Fruit fly (Drosophila melanogaster) whole organism, adult: ENCODE data around the gene dj-1beta.
A peak's percentile ranks its signal among the peaks of the same experiment; 100 is the strongest.

ENCODE experiments used
- CG11617 ChIP-seq: fragments of 200-800 bp; sonication (Bioruptor generic); optimal IDR thresholded peaks from 2 replicates; lab custom pipeline; 2017; ENCODE audit warnings: mild to moderate bottlenecking, missing biosample characterization, missing genetic modification reagents, missing genetic modification characterization
- CG12768 ChIP-seq: fragments of 200-800 bp; sonication (Bioruptor generic); optimal IDR thresholded peaks from 2 replicates; lab custom pipeline; 2017; ENCODE audit warnings: missing biosample characterization, missing genetic modification characterization, mild to moderate bottlenecking, moderate library complexity, missing genetic modification reagents
- CG14711 ChIP-seq: fragments of 200-800 bp; sonication (Bioruptor generic); optimal IDR thresholded peaks from 2 replicates; lab custom pipeline; 2018; ENCODE audit warnings: missing biosample characterization, mild to moderate bottlenecking, missing genetic modification characterization, moderate library complexity
- CG1620 ChIP-seq: fragments of 200-800 bp; sonication (Bioruptor generic); optimal IDR thresholded peaks from 2 replicates; lab custom pipeline; 2016; ENCODE audit warnings: missing biosample characterization, missing genetic modification characterization
- CG33017 ChIP-seq: fragments of 200-800 bp; sonication (Bioruptor generic); optimal IDR thresholded peaks from 2 replicates; lab custom pipeline; 2018; ENCODE audit warnings: missing biosample characterization, mild to moderate bottlenecking, missing genetic modification characterization, moderate library complexity
- CG5204 ChIP-seq: fragments of 200-800 bp; sonication (Bioruptor generic); optimal IDR thresholded peaks from 2 replicates; lab custom pipeline; 2016; ENCODE audit warnings: missing biosample characterization, missing genetic modification characterization
- CG7045 ChIP-seq: fragments of 200-800 bp; sonication (Bioruptor generic); optimal IDR thresholded peaks from 2 replicates; lab custom pipeline; 2017; ENCODE audit warnings: missing biosample characterization, mild to moderate bottlenecking, missing genetic modification characterization
- CG7101 ChIP-seq: fragments of 200-800 bp; sonication (Bioruptor generic); optimal IDR thresholded peaks from 2 replicates; lab custom pipeline; 2018; ENCODE audit warnings: missing biosample characterization, mild to moderate bottlenecking, missing genetic modification characterization, moderate library complexity
- Clk ChIP-seq: fragments of 200-800 bp; sonication (Bioruptor generic); optimal IDR thresholded peaks from 2 replicates; lab custom pipeline; 2017; ENCODE audit warnings: missing biosample characterization, missing genetic modification characterization
- Crg-1 ChIP-seq: fragments of 200-800 bp; sonication (Bioruptor generic); optimal IDR thresholded peaks from 2 replicates; lab custom pipeline; 2016; ENCODE audit warnings: missing biosample characterization, missing genetic modification characterization
- Hr96 ChIP-seq: fragments of 200-800 bp; sonication (Bioruptor generic); optimal IDR thresholded peaks from 2 replicates; lab custom pipeline; 2016; ENCODE audit warnings: missing biosample characterization, missing genetic modification characterization
- Mnt ChIP-seq: fragments of 200-800 bp; sonication (Bioruptor generic); optimal IDR thresholded peaks from 2 replicates; lab custom pipeline; 2016; ENCODE audit warnings: missing biosample characterization, mild to moderate bottlenecking, missing genetic modification characterization
- bab1 ChIP-seq: fragments of 200-800 bp; sonication (Bioruptor generic); optimal IDR thresholded peaks from 3 replicates; lab custom pipeline; 2019; ENCODE audit warnings: missing biosample characterization, mild to moderate bottlenecking, missing genetic modification characterization, moderate library complexity
- cic ChIP-seq: fragments of 200-800 bp; sonication (Bioruptor generic); optimal IDR thresholded peaks from 2 replicates; lab custom pipeline; 2017; ENCODE audit warnings: missing biosample characterization, mild to moderate bottlenecking, missing genetic modification characterization, moderate library complexity
- cnc ChIP-seq, 2 experiments: fragments of >200 bp; optimal IDR thresholded peaks; 2 replicates each; lab custom pipeline; 2017
- kay ChIP-seq: fragments of 200-800 bp; sonication (Bioruptor generic); peaks from one replicate; lab custom pipeline; 2016; ENCODE audit warnings: missing biosample characterization, missing genetic modification characterization, borderline replicate concordance
- ovo ChIP-seq: fragments of 200-800 bp; sonication (Bioruptor generic); optimal IDR thresholded peaks from 2 replicates; lab custom pipeline; 2016; ENCODE audit warnings: missing biosample characterization, missing genetic modification characterization
- pad ChIP-seq: fragments of 200-800 bp; sonication (Bioruptor generic); optimal IDR thresholded peaks from 3 replicates; lab custom pipeline; 2017; ENCODE audit warnings: missing biosample characterization, missing genetic modification characterization, mild to moderate bottlenecking, moderate library complexity, missing genetic modification reagents
- tj ChIP-seq: fragments of 200-800 bp; sonication (Bioruptor generic); optimal IDR thresholded peaks from 3 replicates; lab custom pipeline; 2017; ENCODE audit warnings: missing biosample characterization, mild to moderate bottlenecking, missing genetic modification characterization, moderate library complexity
- toe ChIP-seq: fragments of 200-800 bp; sonication (Bioruptor generic); optimal IDR thresholded peaks from 2 replicates; lab custom pipeline; 2016; ENCODE audit warnings: missing biosample characterization, missing genetic modification characterization

Gene dj-1beta

DNA sequence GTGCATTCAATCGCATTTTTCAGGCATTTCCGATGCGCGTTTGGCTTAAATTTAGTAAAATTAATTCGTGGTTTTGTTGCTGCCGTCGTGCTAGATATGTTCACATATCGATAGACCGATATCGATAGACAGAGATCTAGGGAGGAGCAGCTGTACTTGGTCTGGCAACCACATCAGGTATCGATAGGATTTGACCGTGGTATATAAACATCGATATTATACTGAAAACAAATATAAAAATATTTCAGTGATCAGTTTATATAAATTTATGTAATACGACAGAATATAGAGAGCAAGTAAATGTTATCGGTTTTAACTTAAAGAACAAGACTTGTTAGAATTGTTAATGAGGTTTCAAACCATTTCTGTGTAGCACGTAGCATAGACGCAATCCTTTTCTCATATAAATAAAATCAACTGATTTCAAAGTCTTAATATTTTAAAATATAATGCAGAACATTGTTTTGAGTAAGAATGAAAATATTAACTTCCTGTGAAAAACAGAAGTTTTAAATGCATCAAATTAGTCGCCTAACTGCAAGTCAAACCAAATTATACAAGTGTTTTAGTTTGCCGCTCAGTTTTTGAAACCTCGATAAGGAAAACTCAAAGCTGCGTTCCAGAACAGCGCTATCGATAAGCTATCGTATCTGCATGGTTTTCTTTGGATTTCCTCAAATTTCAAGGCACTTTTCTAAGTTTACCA, at the start of gene dj-1beta, which contains the start of gene wts:
dj-1beta (plus strand) TSS at position 628 of the 706 bp plus-strand sequence.
wts (minus strand) TSS at position 130 of the 706 bp plus-strand sequence.
- no peak for TF ChIP-seq pad (GFP tag; lab: Kevin White, UChicago)
- TF ChIP-seq Hr96 (GFP tag; lab: Kevin White, UChicago) = peak; percentile 14
- TF ChIP-seq CG1620 (GFP tag; lab: Kevin White, UChicago) = peak; percentile 16
- TF ChIP-seq kay (GFP tag; lab: Kevin White, UChicago) = peak; percentile 64
- TF ChIP-seq CG7101 = peak; percentile 6
- TF ChIP-seq Mnt = no peak
- TF ChIP-seq toe = peak; percentile 11

DNA sequence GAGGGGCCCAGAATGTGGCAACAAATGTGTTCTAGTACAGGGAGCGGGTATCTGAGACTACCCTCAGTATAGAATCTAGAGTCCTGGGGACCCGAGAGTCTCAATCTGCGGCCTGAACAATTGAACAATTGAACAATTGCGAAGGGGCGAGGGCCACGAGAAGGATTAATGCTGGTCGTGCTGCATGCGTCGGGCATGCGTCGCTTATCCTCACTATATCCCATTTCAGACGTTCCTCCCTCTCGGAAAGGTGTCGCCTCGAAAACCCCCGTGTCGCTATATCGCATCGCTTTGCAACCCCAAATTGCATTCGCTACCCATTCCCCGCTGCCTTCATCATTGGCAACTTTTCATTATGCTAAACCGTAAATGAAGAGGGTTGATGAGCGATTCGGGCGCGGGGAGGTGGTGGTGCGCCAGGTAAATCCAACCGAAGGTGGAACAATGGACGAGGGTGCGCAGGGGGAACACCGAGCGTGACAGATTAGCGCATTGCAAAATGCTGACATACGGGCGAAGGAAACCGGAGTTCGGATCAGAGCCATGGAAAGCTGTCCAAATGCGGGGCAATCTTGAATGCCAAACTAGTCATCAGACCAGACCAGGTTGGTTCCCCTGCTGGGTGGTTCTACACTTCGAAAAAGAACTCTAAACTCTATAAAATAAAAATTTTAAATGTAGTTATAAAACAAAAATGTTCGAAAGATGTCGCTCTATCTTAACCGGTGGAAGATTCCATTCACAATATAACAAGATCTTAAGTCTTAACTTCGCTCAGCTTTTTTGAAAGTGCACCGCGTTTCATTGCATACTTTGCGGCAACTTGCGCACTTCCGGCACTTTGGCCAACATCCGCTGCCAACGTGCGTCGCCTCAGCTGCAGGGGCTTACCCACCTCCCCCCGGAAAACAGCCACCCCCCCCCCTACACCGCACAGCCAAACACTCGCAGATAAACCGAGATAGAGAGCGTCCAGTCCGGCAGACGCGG, 47.9 kb upstream of the dj-1beta start:
- TF ChIP-seq CG12768 (GFP tag; lab: Kevin White, UChicago) = no peak
- no peak for TF ChIP-seq CG7101
- no peak for TF ChIP-seq CG14711 (tag; lab: Kevin White, UChicago)
- no peak for TF ChIP-seq toe
- no peak for TF ChIP-seq CG5204 (GFP tag; lab: Kevin White, UChicago)
- TF ChIP-seq Crg-1 (GFP tag; lab: Kevin White, UChicago) = no peak
- no peak for TF ChIP-seq cnc (optimal IDR thresholded peaks at IDR 0.05; lab: Kevin White, UChicago)
- no peak for TF ChIP-seq Clk (GFP tag; lab: Kevin White, UChicago)
- TF ChIP-seq CG7045 (GFP tag; lab: Kevin White, UChicago) = no peak
- no peak for TF ChIP-seq Hr96 (GFP tag; lab: Kevin White, UChicago)
- no peak for TF ChIP-seq pad (GFP tag; lab: Kevin White, UChicago)

DNA sequence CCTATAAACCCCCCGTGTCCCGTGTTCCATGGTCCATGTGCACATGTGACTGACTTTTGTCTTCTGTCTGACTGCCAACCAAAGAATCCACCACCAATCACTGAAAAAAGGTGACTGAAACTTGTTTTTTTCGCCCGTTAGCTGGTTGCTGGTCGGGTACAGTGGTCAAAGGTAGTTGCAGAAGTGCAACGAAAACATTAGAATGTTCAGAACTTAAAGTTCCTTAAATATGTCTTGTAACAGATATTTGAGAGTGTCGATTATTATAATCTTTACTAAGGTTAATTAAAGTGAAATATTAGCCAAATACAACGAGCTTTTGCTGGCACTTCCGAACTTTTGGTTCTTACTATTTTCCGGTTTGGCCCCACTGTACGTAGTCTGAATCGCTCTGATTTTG, 45.8 kb upstream of the dj-1beta start:
- TF ChIP-seq CG7101 = no peak
- TF ChIP-seq Mnt = no peak
- no peak for TF ChIP-seq pad (GFP tag; lab: Kevin White, UChicago)
- no peak for TF ChIP-seq CG7045 (GFP tag; lab: Kevin White, UChicago)
- TF ChIP-seq kay (GFP tag; lab: Kevin White, UChicago) = no peak
- no peak for TF ChIP-seq CG11617 (GFP tag; lab: Kevin White, UChicago)
- TF ChIP-seq ovo = no peak
- no peak for TF ChIP-seq CG5204 (GFP tag; lab: Kevin White, UChicago)
- no peak for TF ChIP-seq cic (GFP tag; lab: Kevin White, UChicago)
- no peak for TF ChIP-seq CG33017 (tag; lab: Kevin White, UChicago)
- no peak for TF ChIP-seq Crg-1 (GFP tag; lab: Kevin White, UChicago)
- TF ChIP-seq toe = no peak
- no peak for TF ChIP-seq bab1 (GFP tag; lab: Kevin White, UChicago)
- TF ChIP-seq Hr96 (GFP tag; lab: Kevin White, UChicago) = no peak
- TF ChIP-seq Clk (GFP tag; lab: Kevin White, UChicago) = no peak
- TF ChIP-seq CG14711 (tag; lab: Kevin White, UChicago) = no peak
- TF ChIP-seq CG12768 (GFP tag; lab: Kevin White, UChicago) = no peak
- no peak for TF ChIP-seq cnc (optimal IDR thresholded peaks at IDR 0.05; lab: Kevin White, UChicago)
- no peak for TF ChIP-seq CG1620 (GFP tag; lab: Kevin White, UChicago)
- TF ChIP-seq tj (GFP tag; lab: Kevin White, UChicago) = no peak

DNA sequence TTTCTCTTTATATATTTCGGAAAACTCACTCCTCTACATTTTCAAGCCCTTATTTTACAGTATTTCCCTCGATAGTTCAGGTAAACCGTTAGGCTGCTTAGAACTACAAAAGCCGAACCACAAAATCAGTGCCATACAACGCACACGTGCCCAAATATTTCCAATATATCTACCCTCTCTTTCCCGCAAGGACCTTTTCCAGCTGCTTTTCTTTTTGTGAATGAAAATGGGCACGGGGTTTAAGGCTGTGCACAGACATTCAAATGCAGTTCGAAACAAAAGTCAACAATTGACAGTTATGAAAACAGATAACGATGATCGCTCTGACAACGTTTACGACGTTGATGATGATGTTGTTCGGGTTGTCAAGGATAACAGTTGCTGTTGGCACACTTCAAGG, 44.7 kb upstream of the dj-1beta start:
- TF ChIP-seq CG12768 (GFP tag; lab: Kevin White, UChicago) (no peak), Crg-1 (GFP tag; lab: Kevin White, UChicago) (no peak), toe (no peak), CG7045 (GFP tag; lab: Kevin White, UChicago) (no peak), bab1 (GFP tag; lab: Kevin White, UChicago) (no peak), cic (GFP tag; lab: Kevin White, UChicago) (no peak), CG7101 (no peak), CG1620 (GFP tag; lab: Kevin White, UChicago) (no peak), cnc (optimal IDR thresholded peaks at IDR 0.05; lab: Kevin White, UChicago) (no peak), pad (GFP tag; lab: Kevin White, UChicago) (no peak), Clk (GFP tag; lab: Kevin White, UChicago) (no peak), ovo (no peak), kay (GFP tag; lab: Kevin White, UChicago) (no peak), CG14711 (tag; lab: Kevin White, UChicago) (no peak), tj (GFP tag; lab: Kevin White, UChicago) (no peak)

DNA sequence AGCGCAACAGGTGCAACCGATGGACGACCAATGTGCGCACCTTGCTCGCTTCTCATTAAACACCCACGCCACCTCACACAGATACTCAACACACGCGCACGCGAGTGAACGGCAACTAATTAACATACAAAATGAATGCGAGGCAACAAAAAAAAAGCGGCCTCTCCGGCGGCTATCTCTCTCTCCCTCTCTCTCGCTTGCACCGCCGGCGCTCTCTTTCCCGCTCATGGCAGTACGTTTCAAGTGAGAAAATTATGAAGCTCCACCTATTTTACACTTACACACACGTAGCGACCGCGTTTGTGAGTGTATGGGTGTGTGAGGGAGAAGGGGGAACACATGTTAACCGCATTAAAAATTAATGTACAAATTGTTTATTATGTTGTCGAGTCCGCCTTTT, 42.8 kb upstream of the dj-1beta start:
- TF ChIP-seq CG12768 (GFP tag; lab: Kevin White, UChicago) (no peak), CG33017 (tag; lab: Kevin White, UChicago) (no peak), pad (GFP tag; lab: Kevin White, UChicago) (peak; percentile 27)
